Worm (Caenorhabditis elegans) whole organism, L1 larva: ENCODE data around the gene Y65A5A.1.

ENCODE experiments used
- C16A3.4 ChIP-seq: fragments of 150-350 bp; optimal IDR thresholded peaks from 2 replicates; lab custom pipeline; 2014; ENCODE audit warnings: missing biosample characterization, missing genetic modification characterization
- F16B12.6 ChIP-seq: fragments of 150-350 bp; optimal IDR thresholded peaks from 2 replicates; lab custom pipeline; 2014; ENCODE audit warnings: missing biosample characterization, missing genetic modification characterization
- ceh-82 ChIP-seq, 3 experiments: fragments of 150-350 bp in 1 of 3; sonication (generic microtip) in 2 of 3; optimal IDR thresholded peaks; 2 replicates each; lab custom pipeline; 2014 to 2017; ENCODE audit warnings: missing biosample characterization in 3 of 3, missing genetic modification characterization in 3 of 3
- ces-1 ChIP-seq: fragments of 150-350 bp; optimal IDR thresholded peaks from 2 replicates; lab custom pipeline; 2014; ENCODE audit warnings: missing biosample characterization, missing genetic modification reagents, missing genetic modification characterization
- efl-1 ChIP-seq, 4 experiments: fragments of 150-350 bp; optimal IDR thresholded peaks in 3 of 4; peaks in 1 of 4; 1 replicate in 1 of 4; 2 replicates in 3 of 4; lab custom pipeline; 2014; ENCODE audit warnings: missing biosample characterization in 2 of 4, missing genetic modification characterization in 2 of 4, missing genetic modification reagents in 2 of 4
- egl-13 ChIP-seq: sonication (generic microtip); optimal IDR thresholded peaks from 2 replicates; lab custom pipeline; 2016; ENCODE audit warnings: missing genotype, missing genetic modification reagents, missing genetic modification characterization, missing compliant biosample characterization
- egl-27 ChIP-seq, 2 experiments: fragments of 150-350 bp in 1 of 2; sonication (generic microtip); optimal IDR thresholded peaks; 3 replicates each; lab custom pipeline; 2017 to 2018; ENCODE audit warnings: missing biosample characterization in 2 of 2, missing genetic modification characterization in 2 of 2, missing genetic modification reagents in 2 of 2
- fkh-10 ChIP-seq: sonication (generic microtip); optimal IDR thresholded peaks from 2 replicates; lab custom pipeline; 2017; ENCODE audit warnings: missing biosample characterization, missing genetic modification reagents, missing genetic modification characterization
- fos-1 ChIP-seq: fragments of 150-350 bp; optimal IDR thresholded peaks from 2 replicates; lab custom pipeline; 2014; ENCODE audit warnings: missing biosample characterization, missing genetic modification characterization
- hlh-17 ChIP-seq: fragments of 200-800 bp; sonication (Bioruptor generic); optimal IDR thresholded peaks from 2 replicates; lab custom pipeline; 2018; ENCODE audit warnings: missing genetic modification characterization, mild to moderate bottlenecking, missing compliant biosample characterization, moderate library complexity, borderline replicate concordance
- hlh-4 ChIP-seq: sonication (generic microtip); optimal IDR thresholded peaks from 2 replicates; lab custom pipeline; 2016; ENCODE audit warnings: mild to moderate bottlenecking, missing genetic modification characterization, missing compliant biosample characterization
- irx-1 ChIP-seq: sonication (generic microtip); optimal IDR thresholded peaks from 2 replicates; lab custom pipeline; 2016; ENCODE audit warnings: missing genetic modification characterization, missing compliant biosample characterization
- isw-1 ChIP-seq: fragments of 200-800 bp; sonication (Bioruptor generic); IDR thresholded peaks from 2 replicates; pipeline ENCODE4 v1.3.6; 2022; ENCODE audit warnings: missing genetic modification characterization, missing compliant biosample characterization
- lin-14 ChIP-seq: fragments of 200-800 bp; sonication (Bioruptor generic); optimal IDR thresholded peaks from 2 replicates; lab custom pipeline; 2018; ENCODE audit warnings: mild to moderate bottlenecking, missing genetic modification characterization, moderate library complexity, missing compliant biosample characterization
- lin-39 ChIP-seq: fragments of 150-350 bp; optimal IDR thresholded peaks from 2 replicates; lab custom pipeline; 2014; ENCODE audit warnings: missing biosample characterization, missing genetic modification reagents, missing genetic modification characterization
- mab-9 ChIP-seq: fragments of 200-800 bp; sonication (Bioruptor generic); IDR thresholded peaks from 2 replicates; pipeline ENCODE4 v1.3.6; 2022; ENCODE audit warnings: missing genetic modification reagents, missing genetic modification characterization, missing compliant biosample characterization
- mep-1 ChIP-seq: fragments of 150-350 bp; optimal IDR thresholded peaks from 2 replicates; lab custom pipeline; 2014; ENCODE audit warnings: missing biosample characterization, missing genetic modification characterization
- nhr-19 ChIP-seq: fragments of 200-800 bp; sonication (Bioruptor generic); conservative IDR thresholded peaks from 2 replicates; pipeline ENCODE4 v1.3.6; 2022; ENCODE audit warnings: missing genetic modification characterization, missing compliant biosample characterization
- nhr-20 ChIP-seq: sonication (generic microtip); optimal IDR thresholded peaks from 2 replicates; lab custom pipeline; 2016; ENCODE audit warnings: mild to moderate bottlenecking, missing genetic modification characterization, missing compliant biosample characterization
- nhr-237 ChIP-seq: fragments of 150-350 bp; optimal IDR thresholded peaks from 2 replicates; lab custom pipeline; 2014; ENCODE audit warnings: missing biosample characterization, missing genetic modification characterization
- nhr-47 ChIP-seq: sonication (generic microtip); optimal IDR thresholded peaks from 2 replicates; lab custom pipeline; 2016; ENCODE audit warnings: mild to moderate bottlenecking, missing genetic modification characterization, moderate library complexity, missing compliant biosample characterization
- nhr-77 ChIP-seq: fragments of 150-350 bp; optimal IDR thresholded peaks from 2 replicates; lab custom pipeline; 2014; ENCODE audit warnings: missing biosample characterization, missing genetic modification characterization
- nhr-85 ChIP-seq: sonication (generic microtip); peaks from one replicate; lab custom pipeline; 2016; ENCODE audit warnings: missing genetic modification characterization, inconsistent platforms, missing compliant biosample characterization
- nhr-90 ChIP-seq: sonication (generic microtip); optimal IDR thresholded peaks from 2 replicates; lab custom pipeline; 2016; ENCODE audit warnings: mild to moderate bottlenecking, missing genetic modification characterization, missing compliant biosample characterization; ENCODE audit not compliant: poor library complexity
- sox-4 ChIP-seq: sonication (generic microtip); optimal IDR thresholded peaks from 2 replicates; lab custom pipeline; 2016; ENCODE audit warnings: missing genetic modification characterization, missing compliant biosample characterization
- swsn-7 ChIP-seq: sonication (generic microtip); optimal IDR thresholded peaks from 2 replicates; lab custom pipeline; 2016; ENCODE audit warnings: missing genetic modification characterization, missing compliant biosample characterization
- tbx-2 ChIP-seq: sonication (generic microtip); optimal IDR thresholded peaks from 2 replicates; lab custom pipeline; 2016; ENCODE audit warnings: missing genetic modification characterization, missing compliant biosample characterization
- tlp-1 ChIP-seq: fragments of 150-350 bp; optimal IDR thresholded peaks from 2 replicates; lab custom pipeline; 2014; ENCODE audit warnings: missing biosample characterization, missing genetic modification characterization
- unc-130 ChIP-seq: fragments of 150-350 bp; optimal IDR thresholded peaks from 2 replicates; lab custom pipeline; 2017; ENCODE audit warnings: missing biosample characterization, missing genetic modification characterization, inconsistent platforms
- unc-30 ChIP-seq: sonication (generic microtip); optimal IDR thresholded peaks from 2 replicates; lab custom pipeline; 2017; ENCODE audit warnings: missing biosample characterization, missing genetic modification characterization
- unc-62 ChIP-seq: fragments of 150-350 bp; optimal IDR thresholded peaks from 2 replicates; lab custom pipeline; 2014; ENCODE audit warnings: missing biosample characterization, missing genetic modification reagents, missing genetic modification characterization
- unc-86 ChIP-seq: sonication (generic microtip); optimal IDR thresholded peaks from 2 replicates; lab custom pipeline; 2016; ENCODE audit warnings: missing genetic modification characterization, missing compliant biosample characterization
- xbp-1 ChIP-seq: sonication (generic microtip); optimal IDR thresholded peaks from 2 replicates; lab custom pipeline; 2016; ENCODE audit warnings: missing genetic modification characterization, missing compliant biosample characterization
- zag-1 ChIP-seq: fragments of 150-350 bp; optimal IDR thresholded peaks from 2 replicates; lab custom pipeline; 2014; ENCODE audit warnings: missing biosample characterization, missing genetic modification characterization
- ztf-11 ChIP-seq, 2 experiments: sonication (generic microtip); optimal IDR thresholded peaks; 2 replicates each; lab custom pipeline; 2016 to 2017; ENCODE audit warnings: missing genetic modification characterization in 2 of 2, missing biosample characterization in 1 of 2, missing compliant biosample characterization in 1 of 2
- ztf-4 ChIP-seq: fragments of 150-350 bp; optimal IDR thresholded peaks from 2 replicates; lab custom pipeline; 2014; ENCODE audit warnings: missing biosample characterization, missing genetic modification characterization

Y65A5A.1 gene

DNA sequence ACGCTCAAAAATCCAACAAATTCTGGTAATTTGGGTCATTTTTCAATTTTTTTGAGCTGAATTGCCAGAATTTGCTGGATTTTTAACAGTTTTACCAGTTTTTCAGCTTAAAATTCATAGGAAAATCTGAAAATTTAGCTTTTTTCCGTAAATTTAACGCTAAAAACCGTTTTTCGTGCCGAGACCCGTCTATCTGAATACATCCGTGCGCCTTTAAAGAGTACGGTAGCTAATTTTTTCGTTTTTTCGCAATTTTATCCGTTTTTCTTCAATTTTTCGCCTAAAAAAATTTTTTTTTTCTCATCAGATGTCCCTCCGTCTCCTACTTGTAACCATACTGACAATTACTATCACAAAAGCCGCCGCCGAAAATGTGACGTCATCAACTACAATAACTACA is 12.1 kb upstream of the Y65A5A.1 start, which contains the start of gene Y65A5A.2:
Y65A5A.2 (plus strand) TSS at position 308 of the 400 bp plus-strand sequence.
- TF ChIP-seq unc-30 (tag; lab: Kevin White, UChicago) (no peak), irx-1 (no peak), nhr-237 (no peak), egl-27 (tag; optimal IDR thresholded peaks at IDR 0.05; lab: Kevin White, UChicago) (no peak), mab-9 (GFP tag; lab: Robert Waterston, UW) (no peak), nhr-20 (tag; lab: Kevin White, UChicago) (no peak), hlh-4 (tag; lab: Kevin White, UChicago) (no peak), ztf-11 (tag; optimal IDR thresholded peaks at IDR 0.05; lab: Kevin White, UChicago) (no peak), zag-1 (tag; lab: Kevin White, UChicago) (no peak), unc-130 (tag; lab: Kevin White, UChicago) (no peak), nhr-47 (tag; lab: Kevin White, UChicago) (no peak), efl-1 (optimal IDR thresholded peaks at IDR 0.05; lab: Kevin White, UChicago) (no peak), efl-1 (GFP tag; optimal IDR thresholded peaks at IDR 0.05 in 1 of 2; lab: Kevin White, UChicago) (no peak), isw-1 (GFP tag; lab: Robert Waterston, UW) (no peak), mep-1 (no peak), ceh-82 (tag; optimal IDR thresholded peaks at IDR 0.05; lab: Kevin White, UChicago) (no peak), nhr-19 (no peak), xbp-1 (tag; lab: Kevin White, UChicago) (no peak), ztf-4 (tag; lab: Kevin White, UChicago) (no peak)

DNA sequence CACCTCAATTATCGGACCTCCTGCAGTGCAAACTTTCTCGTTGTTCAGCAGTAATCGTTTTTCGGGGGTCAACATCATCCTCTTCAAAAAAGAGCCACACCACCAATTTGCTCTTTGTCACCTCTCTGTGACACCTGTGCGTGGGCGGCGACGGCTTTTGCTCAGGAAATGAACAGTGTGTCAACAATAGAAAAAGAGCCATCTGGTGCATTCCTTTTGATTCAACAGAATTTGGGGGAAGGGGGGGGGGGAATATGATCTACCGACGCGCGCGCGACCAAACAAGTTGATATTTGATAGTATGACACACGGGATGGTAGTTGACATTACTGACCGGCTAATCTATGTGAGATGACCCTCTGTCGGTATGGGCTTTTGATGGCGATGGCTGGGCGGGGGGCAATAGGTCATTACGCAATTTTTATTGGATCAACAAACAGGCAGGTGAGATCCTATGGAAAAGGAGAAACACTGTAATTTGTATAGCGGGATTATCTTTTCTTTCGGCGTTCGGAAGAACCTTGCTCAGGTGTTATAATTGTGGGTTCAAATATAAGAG is 10.5 kb upstream of the Y65A5A.1 start:
- TF ChIP-seq nhr-85 (tag; lab: Kevin White, UChicago) = peak; percentile 51
- no peak for TF ChIP-seq fos-1 (tag; lab: Kevin White, UChicago)
- no peak for TF ChIP-seq hlh-17
- no peak for TF ChIP-seq efl-1 (optimal IDR thresholded peaks at IDR 0.05; lab: Kevin White, UChicago)
- no peak for TF ChIP-seq efl-1 (GFP tag; optimal IDR thresholded peaks at IDR 0.05 in 1 of 2; lab: Kevin White, UChicago)
- no peak for TF ChIP-seq lin-39 (tag; lab: Kevin White, UChicago)

DNA sequence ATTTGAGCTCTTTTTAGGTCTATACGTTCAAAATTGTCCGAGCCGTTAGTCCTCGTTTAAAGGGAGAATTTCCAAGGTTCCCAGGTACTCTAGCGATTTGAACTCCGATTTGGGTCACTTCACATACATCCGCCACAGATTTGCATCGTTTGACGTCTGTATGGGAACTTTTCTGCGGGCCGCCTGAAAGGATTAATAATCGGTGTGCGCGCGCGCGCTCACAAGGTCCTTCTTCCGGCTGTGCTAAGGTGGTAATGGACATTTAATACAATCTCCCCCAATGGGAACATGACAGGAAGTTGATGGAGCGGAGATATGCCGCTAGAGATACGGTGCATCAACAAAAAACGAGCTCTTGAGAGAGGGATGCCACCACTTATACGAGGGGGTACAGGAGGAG is 8.2 kb upstream of the Y65A5A.1 start:
- no peak for TF ChIP-seq unc-86
- TF ChIP-seq F16B12.6 (tag; lab: Kevin White, UChicago) = no peak
- TF ChIP-seq tbx-2 (tag; lab: Kevin White, UChicago) = no peak
- TF ChIP-seq egl-13 (tag; lab: Kevin White, UChicago) = no peak
- TF ChIP-seq unc-62 (GFP tag; lab: Kevin White, UChicago) = no peak
- no peak for TF ChIP-seq tlp-1 (tag; lab: Kevin White, UChicago)
- no peak for TF ChIP-seq mep-1
- no peak for TF ChIP-seq nhr-77
- TF ChIP-seq C16A3.4 (tag; lab: Kevin White, UChicago) = no peak
- no peak for TF ChIP-seq nhr-90
- TF ChIP-seq hlh-17 = no peak
- no peak for TF ChIP-seq nhr-47 (tag; lab: Kevin White, UChicago)
- TF ChIP-seq sox-4 (tag; lab: Kevin White, UChicago) = no peak
- no peak for TF ChIP-seq swsn-7
- TF ChIP-seq ces-1 (GFP tag; lab: Kevin White, UChicago) = no peak

DNA sequence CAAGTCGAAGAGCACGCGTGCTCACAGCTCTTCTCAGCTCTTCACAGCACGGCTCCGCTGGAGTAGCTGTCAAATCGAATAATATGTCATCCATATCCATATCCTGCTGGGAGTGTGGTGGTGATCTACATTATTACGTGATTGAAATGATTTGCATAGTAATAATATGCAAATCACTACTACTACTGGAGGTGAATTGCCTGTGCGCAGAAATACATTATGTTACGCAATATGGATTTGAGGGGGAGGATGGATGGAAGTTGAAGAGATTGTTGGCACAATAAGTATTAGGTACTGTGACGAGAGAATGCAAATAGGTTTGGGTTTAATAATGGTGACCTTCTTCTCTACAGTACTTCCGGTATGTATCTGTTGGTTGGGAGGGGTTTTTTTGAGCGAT is 3.7 kb upstream of the Y65A5A.1 start:
- TF ChIP-seq fkh-10 (GFP tag; lab: Kevin White, UChicago) (no peak), nhr-85 (tag; lab: Kevin White, UChicago) (peak; percentile 33), nhr-19 (no peak), lin-14 (GFP tag; lab: Kevin White, UChicago) (no peak)
